Worm (Caenorhabditis elegans): ENCODE measurements around the gene sdz-26.

sdz-26 gene

DNA sequence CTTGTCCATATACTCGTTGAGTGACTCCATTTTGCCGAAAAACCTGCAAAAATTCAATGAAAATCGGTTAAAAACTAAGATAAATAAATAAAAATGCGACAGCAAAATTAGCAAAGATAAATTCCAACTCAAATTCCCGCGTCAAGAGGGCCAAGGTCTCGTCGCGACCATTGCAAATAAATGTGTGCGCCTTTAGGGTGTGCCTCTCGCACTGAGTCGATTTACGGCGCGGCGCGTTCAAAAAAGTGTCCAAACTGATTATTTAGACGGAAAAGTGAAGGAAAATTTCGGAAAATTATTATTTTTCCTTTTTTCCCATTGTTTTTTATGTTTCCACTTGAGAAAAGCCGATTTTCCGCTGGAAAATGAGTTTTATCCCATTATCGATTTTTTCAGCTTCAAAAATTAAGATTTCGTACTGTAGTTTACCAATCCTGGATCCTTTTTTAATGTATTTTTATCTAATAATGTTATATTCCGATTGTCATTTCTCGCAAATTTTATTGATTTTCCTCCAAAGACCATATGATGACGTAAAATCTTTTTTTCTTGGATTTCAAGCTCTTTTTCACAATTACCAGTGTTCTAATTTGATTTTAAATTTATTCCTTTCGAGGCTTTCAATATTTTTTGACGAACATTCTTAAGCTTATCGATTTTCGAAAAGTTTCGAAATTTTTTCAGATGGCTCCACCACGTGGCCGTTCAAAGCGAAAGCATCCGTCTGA lies 8.7 kb downstream of the sdz-26 start, which contains the start of the genes kbp-3 and nurf-1:
TSS of gene kbp-3 (minus strand) at position 43 of the 728 bp plus-strand sequence.
TSS of gene nurf-1 (plus strand) at position 678 of the 728 bp plus-strand sequence.
- no peak for TF ChIP-seq unc-62 (GFP tag; optimal IDR thresholded peaks at IDR 0.05)

DNA sequence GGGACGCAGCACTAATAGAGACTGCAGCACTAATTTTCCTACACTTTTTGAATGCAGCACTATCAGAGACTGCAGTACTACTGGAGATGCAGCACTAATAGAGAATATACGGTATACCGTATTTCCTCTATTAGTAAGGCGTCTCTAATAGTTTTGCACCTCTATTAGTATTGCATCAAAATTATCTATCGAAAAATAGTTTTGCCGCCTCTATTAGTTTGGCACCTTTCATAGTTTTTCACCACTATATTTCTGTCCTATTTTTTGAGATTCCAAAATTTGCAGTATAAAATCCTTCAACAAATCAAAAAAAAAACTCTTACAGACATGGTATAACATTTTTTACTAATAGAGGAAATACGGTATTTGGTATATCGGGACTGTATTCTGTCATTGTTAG lies 12.2 kb downstream of the sdz-26 start:
- no peak for TF ChIP-seq unc-62 (GFP tag; optimal IDR thresholded peaks at IDR 0.05)

DNA sequence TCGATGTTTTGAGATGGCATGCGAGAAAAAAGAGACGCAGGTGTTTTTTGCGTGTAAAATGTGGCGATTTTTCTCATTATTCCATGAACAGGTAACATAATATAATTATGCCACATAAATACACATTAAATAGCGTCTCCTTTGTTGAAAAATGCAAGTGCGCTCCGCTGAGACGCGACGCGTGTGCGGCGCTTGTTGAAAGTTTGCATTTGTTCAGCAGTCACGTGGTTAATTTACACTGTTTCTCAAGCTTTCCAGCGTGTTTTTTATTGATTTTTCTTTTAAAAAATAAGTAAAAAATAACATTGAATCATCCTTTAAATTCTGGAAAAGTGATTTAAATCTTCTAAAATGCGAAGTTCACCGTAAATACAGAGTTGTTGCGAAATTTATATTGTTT lies 18.0 kb downstream of the sdz-26 start:
- no peak for TF ChIP-seq unc-62 (GFP tag; optimal IDR thresholded peaks at IDR 0.05)

DNA sequence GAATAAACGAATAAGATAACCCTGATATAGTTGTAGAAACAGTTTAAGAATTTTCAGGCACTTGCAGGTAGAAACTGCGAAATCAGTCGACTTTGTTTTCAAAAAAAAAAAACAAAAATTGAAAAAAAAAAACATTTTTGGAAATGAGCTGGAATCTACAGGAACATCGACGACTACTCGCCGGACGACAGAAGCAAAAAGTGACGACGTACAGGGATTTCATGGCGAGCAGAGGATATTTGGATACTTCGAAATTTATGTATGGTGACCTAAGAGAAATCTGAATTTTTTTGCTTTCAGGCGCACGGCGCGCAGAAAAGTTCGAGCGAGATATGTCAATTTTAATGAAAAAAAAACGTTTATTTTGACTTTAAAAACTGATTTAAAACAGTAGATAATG lies 19.5 kb downstream of the sdz-26 start:
- no peak for TF ChIP-seq unc-62 (GFP tag; optimal IDR thresholded peaks at IDR 0.05)

DNA sequence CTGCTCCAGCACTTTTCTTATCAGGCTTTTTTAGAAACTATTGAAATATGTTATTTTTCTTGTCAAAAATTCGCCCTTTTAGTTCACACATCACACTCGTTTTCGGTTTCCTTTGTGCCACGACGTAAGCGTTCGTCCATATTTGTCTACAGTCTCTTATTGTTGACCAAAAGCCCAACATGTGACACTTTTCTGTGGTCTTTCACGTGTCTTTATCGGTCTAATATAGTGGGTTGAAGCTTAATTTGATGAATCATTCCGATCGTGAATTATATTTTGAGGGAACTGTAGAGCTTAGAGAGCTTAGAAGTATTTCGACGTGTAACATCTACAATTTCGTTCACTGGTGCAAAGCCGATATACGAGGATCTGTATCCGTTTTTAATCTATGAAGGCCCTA lies 22.7 kb downstream of the sdz-26 start:
- TF ChIP-seq unc-62 (GFP tag; optimal IDR thresholded peaks at IDR 0.05) = no peak

DNA sequence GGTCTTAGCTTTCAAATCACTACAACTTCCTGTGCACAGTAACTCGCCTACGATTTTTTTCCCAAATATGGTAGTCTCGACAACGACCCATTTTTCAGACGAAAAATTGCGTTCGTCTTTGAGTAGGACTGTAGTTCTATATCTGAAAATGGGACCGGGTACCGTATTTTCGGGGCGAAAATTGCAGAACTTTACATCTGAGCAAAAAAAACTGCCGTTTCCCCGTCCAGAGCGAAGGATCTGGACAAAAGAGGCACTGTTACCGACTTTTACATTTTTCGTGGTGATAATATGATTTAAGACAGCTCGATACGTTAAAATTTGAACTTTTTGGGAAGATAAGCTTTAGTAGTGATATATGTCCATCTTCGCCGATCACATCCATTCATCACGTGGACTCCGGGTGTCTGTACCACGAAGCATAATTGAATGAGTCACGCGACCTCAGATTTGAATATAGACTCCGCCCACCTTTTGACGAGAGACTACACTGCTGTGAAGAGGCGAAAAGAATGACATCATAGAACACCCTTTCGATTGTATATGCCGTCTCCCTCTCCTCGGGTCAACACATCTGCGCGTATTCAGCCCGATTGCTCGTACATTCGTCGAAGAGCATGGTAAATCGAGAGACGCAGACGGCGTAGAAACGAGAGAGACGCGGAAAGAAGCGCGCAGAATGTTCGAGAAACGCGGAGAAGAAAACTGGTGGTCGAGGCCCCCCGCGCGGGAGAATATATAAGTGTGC lies 23.4 kb downstream of the sdz-26 start:
- no peak for TF ChIP-seq unc-62 (GFP tag; optimal IDR thresholded peaks at IDR 0.05)

DNA sequence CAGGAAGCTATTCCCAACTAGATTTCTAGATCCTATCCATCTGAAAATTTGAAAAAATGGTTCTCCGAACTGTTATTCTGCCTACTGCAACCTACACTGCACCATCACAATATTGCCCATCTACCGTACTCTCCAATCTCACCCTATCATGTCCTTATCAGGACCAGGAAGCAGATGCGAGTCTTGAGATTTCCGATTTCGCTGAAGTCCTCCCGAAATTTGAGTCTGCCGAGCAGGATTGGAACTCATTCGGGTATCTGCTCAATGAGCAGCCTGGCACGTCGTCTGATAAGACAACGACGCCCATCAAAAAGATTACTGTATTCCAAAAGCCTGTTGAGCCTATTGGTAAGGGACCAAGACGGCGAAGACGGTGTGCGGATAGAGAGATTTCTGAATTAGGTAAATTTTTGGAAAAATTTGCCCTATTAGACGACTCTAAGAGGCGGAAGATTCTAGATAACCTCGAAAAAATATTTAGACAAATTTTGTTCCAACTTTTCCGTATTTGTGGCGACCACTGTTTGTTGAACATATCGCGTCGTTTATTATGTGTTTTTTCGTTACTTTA lies 24.0 kb downstream of the sdz-26 start:
- TF ChIP-seq unc-62 (GFP tag; optimal IDR thresholded peaks at IDR 0.05) = no peak

DNA sequence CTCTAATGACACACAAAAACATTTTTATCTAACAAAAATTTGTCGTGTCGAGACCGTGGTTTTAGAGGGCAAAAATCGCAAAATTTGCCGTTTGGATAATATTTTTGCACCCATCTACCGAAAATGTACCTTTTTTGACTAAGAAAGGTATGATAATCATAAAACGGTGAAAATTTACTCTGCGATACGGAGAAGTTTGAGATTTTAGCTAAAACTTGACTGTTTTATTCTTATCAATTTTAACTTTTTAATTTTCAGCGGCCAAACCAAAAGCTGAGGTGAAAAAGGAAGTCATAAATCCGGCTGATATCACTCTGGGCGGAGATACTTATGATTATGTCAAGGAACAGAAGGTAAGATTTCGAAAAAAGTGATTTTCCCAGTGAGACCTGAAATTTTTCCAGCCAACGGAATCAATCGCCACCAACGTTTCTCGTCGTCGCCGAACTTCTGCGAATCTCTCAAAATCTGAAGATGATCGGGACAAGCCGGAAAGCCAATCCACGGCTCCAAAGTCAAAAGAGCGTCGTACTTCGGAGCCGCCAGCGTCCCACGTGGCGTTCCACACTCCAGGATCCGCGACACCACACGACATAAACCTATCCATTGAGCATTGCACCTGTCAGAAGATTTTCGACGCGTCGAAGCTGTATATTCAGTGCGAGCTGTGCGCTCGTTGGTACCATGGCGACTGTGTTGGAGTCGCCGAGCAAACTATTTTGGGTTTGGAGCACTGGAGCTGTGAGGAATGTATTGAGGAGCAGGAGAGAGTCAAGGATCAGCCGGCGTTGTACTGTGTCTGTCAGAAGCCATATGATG lies 24.8 kb downstream of the sdz-26 start:
- no peak for TF ChIP-seq unc-62 (GFP tag; optimal IDR thresholded peaks at IDR 0.05)

DNA sequence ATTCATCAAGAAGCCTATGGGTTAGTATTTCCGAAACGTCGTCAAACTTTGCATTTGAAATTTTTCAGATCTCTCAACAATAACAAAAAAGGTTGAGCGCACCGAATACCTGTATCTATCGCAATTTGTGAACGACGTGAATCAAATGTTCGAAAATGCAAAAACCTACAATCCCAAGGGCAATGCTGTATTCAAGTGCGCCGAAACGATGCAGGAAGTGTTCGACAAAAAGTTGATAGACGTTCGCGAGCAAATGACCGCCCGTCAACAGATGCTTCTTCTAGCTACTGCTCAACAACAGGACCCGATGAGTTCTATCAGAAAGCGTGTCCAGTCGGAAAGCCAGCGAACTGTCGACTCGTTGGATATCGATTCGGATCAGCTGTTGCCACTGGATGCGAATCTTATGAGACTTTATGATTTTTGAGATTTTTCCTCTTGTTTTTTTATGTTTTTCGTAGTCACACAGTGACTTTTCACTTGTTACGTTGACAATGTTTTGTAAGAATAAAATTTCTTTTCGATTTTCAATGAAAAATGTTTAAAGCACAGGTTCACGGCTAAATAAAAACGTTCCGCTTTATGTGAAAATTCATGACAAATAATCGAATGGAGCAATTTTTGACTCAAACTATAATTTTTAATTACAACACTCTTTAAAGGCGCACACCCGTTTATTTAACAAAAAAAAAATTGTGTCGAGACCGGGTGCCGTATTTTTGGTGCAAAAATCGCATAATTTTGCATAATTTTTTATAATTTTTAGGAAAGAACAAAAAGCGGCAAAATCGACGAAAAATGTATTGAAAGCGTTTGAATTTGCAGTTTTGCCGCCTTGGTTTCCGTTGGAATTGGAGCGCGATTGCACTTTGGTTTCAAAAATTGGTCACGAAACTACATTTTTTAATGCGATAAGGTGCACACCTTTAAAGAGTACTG lies 26.1 kb downstream of the sdz-26 start:
- no peak for TF ChIP-seq unc-62 (GFP tag; optimal IDR thresholded peaks at IDR 0.05)

DNA sequence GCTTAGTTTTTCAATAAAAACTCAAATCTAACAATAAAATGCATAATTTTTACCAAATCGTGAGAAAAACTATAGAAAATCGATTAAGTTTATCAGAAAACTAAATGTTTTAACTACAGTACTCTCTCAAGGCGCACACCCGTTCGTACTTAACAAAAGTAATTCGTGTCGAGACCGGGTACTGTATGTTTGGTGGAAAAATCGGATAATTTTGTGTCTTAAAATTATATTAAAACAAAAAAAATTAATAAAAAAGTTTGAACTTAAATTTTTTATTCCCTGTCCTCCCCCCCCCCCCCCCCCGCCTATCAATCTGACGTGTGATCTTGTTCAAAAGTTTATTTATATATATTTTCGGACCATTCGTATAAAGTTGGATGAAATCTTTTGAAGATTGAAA lies 26.8 kb downstream of the sdz-26 start, which contains the start of gene F26H11.4:
TSS of gene F26H11.4 (plus strand) at position 301 of the 400 bp plus-strand sequence.
- no peak for TF ChIP-seq unc-62 (GFP tag; optimal IDR thresholded peaks at IDR 0.05)

DNA sequence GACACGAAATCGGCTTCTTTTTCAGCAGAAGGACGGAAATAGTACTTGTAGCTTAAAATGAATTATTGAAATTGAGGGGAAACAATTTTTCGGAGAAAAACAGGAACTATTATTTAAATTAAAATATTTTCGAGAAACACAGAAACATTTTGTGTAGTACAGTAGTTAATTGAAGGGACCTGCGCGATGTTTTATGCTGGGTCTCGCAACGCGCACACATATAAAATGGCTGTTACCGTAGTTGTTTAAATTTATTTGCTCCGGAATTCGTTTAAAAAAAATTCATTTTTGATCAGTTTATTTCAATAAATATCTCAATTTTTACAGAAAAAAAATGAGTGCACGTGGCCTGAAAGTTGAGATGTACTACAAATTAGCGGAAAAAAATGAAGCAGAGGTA lies 29.2 kb downstream of the sdz-26 start, which contains the start of gene dsb-2:
TSS of gene dsb-2 (plus strand) at position 328 of the 400 bp plus-strand sequence.
- TF ChIP-seq unc-62 (GFP tag; optimal IDR thresholded peaks at IDR 0.05) = no peak

DNA sequence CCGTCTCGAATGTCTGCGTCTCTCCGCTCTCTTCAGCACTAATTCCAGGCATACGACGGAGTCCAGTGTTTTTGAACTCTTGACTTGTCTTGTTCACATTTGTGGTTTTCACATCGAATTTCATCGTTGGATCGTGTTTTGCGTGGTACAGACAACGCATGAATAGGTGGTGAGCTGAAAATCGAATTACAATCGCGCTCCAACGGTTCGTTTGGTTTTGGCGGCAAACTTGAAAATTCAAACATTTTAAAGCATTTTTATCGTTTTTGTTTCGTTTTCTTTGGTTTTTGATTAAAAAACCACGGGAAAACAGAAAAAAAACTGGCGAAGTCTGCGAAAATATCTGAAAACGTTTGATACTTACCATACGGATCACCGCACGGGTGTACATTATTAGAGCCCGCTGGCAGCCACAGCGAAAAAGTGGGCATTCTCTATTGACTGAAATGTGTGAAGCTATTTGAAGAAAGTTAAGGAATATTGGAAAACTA lies 31.5 kb downstream of the sdz-26 start, which contains the start of gene exl-1:
TSS of gene exl-1 (minus strand) at position 441 of the 491 bp plus-strand sequence.
- no peak for TF ChIP-seq unc-62 (GFP tag; optimal IDR thresholded peaks at IDR 0.05)

DNA sequence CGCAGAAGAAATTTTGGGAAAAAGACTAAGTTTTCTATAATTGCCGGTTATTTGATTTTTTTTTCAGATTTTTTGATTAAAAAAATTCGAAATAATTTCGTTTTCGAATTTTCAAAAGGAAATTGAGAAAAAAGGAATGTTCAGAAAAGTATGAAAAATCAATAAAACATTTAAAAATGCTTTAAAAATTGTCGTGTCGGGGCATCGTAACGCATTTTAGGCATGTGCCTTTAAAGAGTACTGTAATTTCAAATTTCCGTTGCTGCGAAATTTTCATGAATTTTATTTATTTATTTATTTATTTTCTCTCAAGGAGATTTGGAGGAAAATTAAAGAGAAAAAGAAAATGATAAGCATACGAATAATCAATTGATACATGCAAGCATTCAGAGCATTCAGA lies 32.2 kb downstream of the sdz-26 start:
- no peak for TF ChIP-seq unc-62 (GFP tag; optimal IDR thresholded peaks at IDR 0.05)

DNA sequence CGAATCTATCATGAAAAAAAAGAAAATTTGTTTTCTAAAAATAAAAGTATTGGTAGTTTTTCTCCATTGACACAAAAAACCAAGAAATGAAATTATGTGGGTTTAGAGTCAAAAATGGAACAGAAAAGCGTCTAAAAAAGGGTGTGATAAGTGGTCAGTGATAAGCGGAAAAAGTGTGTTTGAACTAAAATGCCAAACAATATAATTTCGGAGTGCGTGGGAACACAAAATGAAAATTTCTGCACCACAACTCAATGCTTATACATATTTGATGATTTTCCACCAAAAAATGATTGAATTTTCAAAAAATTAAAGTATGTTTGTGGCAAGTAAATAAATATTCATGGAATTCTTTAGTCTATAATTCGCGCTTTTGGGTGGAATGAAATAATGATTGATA lies 33.9 kb downstream of the sdz-26 start:
- TF ChIP-seq unc-62 (GFP tag; optimal IDR thresholded peaks at IDR 0.05) = no peak

Data from whole organism, dauer.